Worm (Caenorhabditis elegans): ENCODE results near the gene msp-45.

msp-45 gene

ce11 chrII:5154540-5154939, 2.3 kb downstream of the msp-45 start, which contains the start of gene srb-12:
Gene srb-12, minus strand, starts transcription at chrII:5154640.
- no peak for TF ChIP-seq mdl-1 (tag; optimal IDR thresholded peaks at IDR 0.05)

- TF ChIP-seq nhr-67 (tag; optimal IDR thresholded peaks at IDR 0.05) (no peak), eor-1 (tag; optimal IDR thresholded peaks at IDR 0.05) (no peak), skn-1 (tag; optimal IDR thresholded peaks at IDR 0.05) (no peak), jun-1 (tag; optimal IDR thresholded peaks at IDR 0.05) (no peak), fkh-10 (GFP tag; optimal IDR thresholded peaks at IDR 0.05) (no peak), ztf-11 (tag; optimal IDR thresholded peaks at IDR 0.05) (no peak), ceh-82 (tag; optimal IDR thresholded peaks at IDR 0.05) (no peak), fos-1 (tag; optimal IDR thresholded peaks at IDR 0.05) (no peak), unc-39 (tag; optimal IDR thresholded peaks at IDR 0.05) (no peak), snpc-4 (tag; optimal IDR thresholded peaks at IDR 0.05) (no peak), mdl-1 (tag; optimal IDR thresholded peaks at IDR 0.05) (no peak), ztf-4 (tag; optimal IDR thresholded peaks at IDR 0.05) (no peak), nhr-25 (tag; optimal IDR thresholded peaks at IDR 0.05) (no peak), ceh-28 (tag; optimal IDR thresholded peaks at IDR 0.05) (no peak), ceh-16 (tag; optimal IDR thresholded peaks at IDR 0.05) (no peak), R02D3.7 (tag; optimal IDR thresholded peaks at IDR 0.05) (no peak), nhr-28 (tag; optimal IDR thresholded peaks at IDR 0.05) (no peak), pha-4 (tag; optimal IDR thresholded peaks at IDR 0.05) (no peak)
These were observed 6.1 kb downstream of the msp-45 start, which contains the start of gene srb-16 for ce11 chrII:5150829-5151228. Gene srb-16, minus strand, starts transcription at chrII:5150929.

DNA sequence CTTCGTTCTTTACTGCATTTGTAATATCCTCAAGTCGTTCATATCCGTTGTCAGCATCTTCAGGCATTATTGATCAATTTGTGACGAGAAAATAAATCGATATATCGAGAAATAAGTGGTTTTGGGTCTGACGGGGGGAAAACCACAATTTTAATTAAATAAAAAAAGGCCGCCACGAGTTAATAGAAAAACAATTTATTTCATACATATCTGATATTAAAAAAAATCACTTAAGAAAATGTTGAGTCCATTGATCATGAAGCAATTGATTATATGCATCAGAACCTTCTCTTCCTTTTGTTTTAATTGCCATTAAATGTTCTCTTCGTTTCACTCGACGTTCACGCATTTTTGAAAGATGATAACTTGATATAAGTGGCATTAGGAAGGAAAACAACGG, 8.5 kb downstream of the msp-45 start, which contains the start of gene F58A6.5:
Gene F58A6.5 (minus strand): TSS at position 101 of the 400 bp plus-strand sequence.
- TF ChIP-seq aly-2 (tag; optimal IDR thresholded peaks at IDR 0.05), result no peak
- TF ChIP-seq nhr-25 (tag; optimal IDR thresholded peaks at IDR 0.05), result no peak
- no peak for TF ChIP-seq nhr-237 (tag; optimal IDR thresholded peaks at IDR 0.05)
- TF ChIP-seq lin-39 (tag; optimal IDR thresholded peaks at IDR 0.05), result no peak
- no peak for TF ChIP-seq nhr-43 (tag; optimal IDR thresholded peaks at IDR 0.05; ENCODE audit: poor library complexity, severe bottlenecking)
- no peak for TF ChIP-seq nhr-28 (tag; optimal IDR thresholded peaks at IDR 0.05)
- no peak for TF ChIP-seq pha-4 (tag; optimal IDR thresholded peaks at IDR 0.05)
- no peak for TF ChIP-seq egl-5 (tag; optimal IDR thresholded peaks at IDR 0.05)
- TF ChIP-seq zag-1 (tag; optimal IDR thresholded peaks at IDR 0.05), result no peak
- TF ChIP-seq fkh-10 (GFP tag; optimal IDR thresholded peaks at IDR 0.05), result no peak
- TF ChIP-seq elt-1 (tag; optimal IDR thresholded peaks at IDR 0.05), result no peak
- TF ChIP-seq daf-12 (tag; optimal IDR thresholded peaks at IDR 0.05), result no peak
- TF ChIP-seq ceh-9 (tag; optimal IDR thresholded peaks at IDR 0.05), result no peak
- TF ChIP-seq ZK546.5 (tag; optimal IDR thresholded peaks at IDR 0.05), result no peak

ce11 chrII:5142619-5143018, 14.3 kb downstream of the msp-45 start, which contains the start of gene F58A6.1:
Gene F58A6.1, plus strand, starts transcription at chrII:5142919.
- TF ChIP-seq jun-1 (tag; optimal IDR thresholded peaks at IDR 0.05) (no peak), zag-1 (tag; optimal IDR thresholded peaks at IDR 0.05) (no peak), ceh-82 (tag; optimal IDR thresholded peaks at IDR 0.05) (no peak), skn-1 (tag; optimal IDR thresholded peaks at IDR 0.05) (no peak), ceh-16 (tag; optimal IDR thresholded peaks at IDR 0.05) (no peak), egl-27 (tag; optimal IDR thresholded peaks at IDR 0.05) (no peak), nhr-237 (tag; optimal IDR thresholded peaks at IDR 0.05) (no peak), tbx-2 (tag; optimal IDR thresholded peaks at IDR 0.05) (no peak), aly-2 (tag; optimal IDR thresholded peaks at IDR 0.05) (no peak), pqm-1 (tag; optimal IDR thresholded peaks at IDR 0.05) (no peak), elt-2 (tag; optimal IDR thresholded peaks at IDR 0.05) (no peak), pha-4 (tag; optimal IDR thresholded peaks at IDR 0.05) (no peak), fkh-2 (tag; optimal IDR thresholded peaks at IDR 0.05) (no peak), nhr-43 (tag; optimal IDR thresholded peaks at IDR 0.05; ENCODE audit: poor library complexity, severe bottlenecking) (no peak), R02D3.7 (tag; optimal IDR thresholded peaks at IDR 0.05) (no peak), mdl-1 (tag; optimal IDR thresholded peaks at IDR 0.05) (no peak), unc-62 (GFP tag; optimal IDR thresholded peaks at IDR 0.05) (no peak), nhr-12 (tag; optimal IDR thresholded peaks at IDR 0.05) (no peak)

- TF ChIP-seq egl-5 (tag; optimal IDR thresholded peaks at IDR 0.05) (no peak), elt-2 (tag; optimal IDR thresholded peaks at IDR 0.05) (peak; percentile 98), jun-1 (tag; optimal IDR thresholded peaks at IDR 0.05) (peak; percentile 20), elt-1 (tag; optimal IDR thresholded peaks at IDR 0.05) (no peak), nhr-43 (tag; optimal IDR thresholded peaks at IDR 0.05; ENCODE audit: poor library complexity, severe bottlenecking) (peak; percentile 44), mdl-1 (tag; optimal IDR thresholded peaks at IDR 0.05) (peak; percentile 28), pqm-1 (tag; optimal IDR thresholded peaks at IDR 0.05) (peak; percentile 89), nhr-25 (tag; optimal IDR thresholded peaks at IDR 0.05) (peak; percentile 64)
These were observed 14.9 kb downstream of the msp-45 start, which contains the start of gene nas-29 for ce11 chrII:5141945-5142514. Gene nas-29, minus strand, starts transcription at chrII:5142036.

Measured in whole organism, L3 larva.